Worm (Caenorhabditis elegans) whole organism, mixed stage, embryonic: ENCODE data around the gene sre-31.

Experiments
- lin-13 ChIP-seq: fragments of 150-350 bp; optimal IDR thresholded peaks from 2 replicates; lab custom pipeline; 2014; ENCODE audit warnings: missing biosample characterization, missing genetic modification characterization
- lin-32 ChIP-seq: fragments of 200-800 bp; sonication (Bioruptor generic); optimal IDR thresholded peaks from 2 replicates; lab custom pipeline; 2018; ENCODE audit warnings: mild to moderate bottlenecking, missing genetic modification characterization, missing compliant biosample characterization
- lsy-2 ChIP-seq: fragments of 150-350 bp; optimal IDR thresholded peaks from 2 replicates; lab custom pipeline; 2014; ENCODE audit warnings: missing biosample characterization, missing genetic modification characterization
- pha-4 ChIP-seq: fragments of 150-350 bp; optimal IDR thresholded peaks from 2 replicates; lab custom pipeline; 2018; ENCODE audit warnings: missing biosample characterization, missing genetic modification reagents, missing genetic modification characterization
- unc-120 ChIP-seq: sonication (generic microtip); optimal IDR thresholded peaks from 2 replicates; lab custom pipeline; 2017; ENCODE audit warnings: missing genetic modification characterization, missing compliant biosample characterization; ENCODE audit not compliant: poor library complexity, severe bottlenecking

ce11 chrII:12417514-12417913 lies 8.9 kb upstream of the sre-31 start, which contains the start of gene sre-27:
- TF ChIP-seq lin-13 (tag; lab: Kevin White, UChicago) (no peak), lin-32 (GFP tag; lab: Kevin White, UChicago) (no peak), unc-120 (no peak), lsy-2 (tag; lab: Kevin White, UChicago) (no peak), pha-4 (tag; lab: Kevin White, UChicago) (no peak)
